Worm (Caenorhabditis elegans) whole organism, young adult: ENCODE data around the gene F59F5.7.

Experiments used
- atf-7 ChIP-seq: sonication (generic microtip); optimal IDR thresholded peaks from 2 replicates; lab custom pipeline; 2017; ENCODE audit warnings: mild to moderate bottlenecking, missing genetic modification characterization, missing compliant biosample characterization
- die-1 ChIP-seq: sonication (generic microtip); optimal IDR thresholded peaks from 2 replicates; lab custom pipeline; 2016; ENCODE audit warnings: missing genotype, mild to moderate bottlenecking, missing genetic modification characterization, missing compliant biosample characterization
- mcd-1 ChIP-seq: fragments of 200-800 bp; sonication (Bioruptor generic); IDR thresholded peaks from 2 replicates; pipeline ENCODE4 v1.3.6; 2022; ENCODE audit warnings: missing genetic modification reagents, missing genetic modification characterization, missing compliant biosample characterization
- ztf-25 ChIP-seq: fragments of 200-800 bp; sonication (Bioruptor generic); IDR thresholded peaks from 2 replicates; pipeline ENCODE4 v1.3.6; 2022; ENCODE audit warnings: missing genetic modification reagents, missing genetic modification characterization, missing compliant biosample characterization
- ztf-26 ChIP-seq: sonication (generic microtip); optimal IDR thresholded peaks from 2 replicates; lab custom pipeline; 2017; ENCODE audit warnings: missing genetic modification characterization, missing compliant biosample characterization

F59F5.7 gene

DNA sequence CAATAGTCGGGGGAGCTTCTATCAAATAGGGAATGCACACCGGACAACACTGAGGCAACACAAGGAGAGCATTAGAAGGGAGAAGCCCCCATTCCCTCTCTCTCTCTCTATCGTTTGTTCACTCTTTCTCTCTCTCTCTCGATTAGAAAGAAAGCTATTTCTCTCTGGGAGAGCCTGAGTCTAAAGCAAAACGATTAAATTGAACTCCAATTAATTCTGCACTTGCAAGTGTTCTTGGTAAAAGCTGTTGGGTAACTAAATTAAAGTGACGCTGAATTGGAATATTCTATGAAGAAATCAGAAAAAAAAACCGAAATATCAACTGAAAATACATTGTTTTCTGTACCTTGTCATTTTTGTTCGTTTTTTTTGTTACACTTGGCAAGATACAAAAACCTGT is 56.7 kb downstream of the F59F5.7 start:
- TF ChIP-seq mcd-1 (GFP tag; lab: Robert Waterston, UW) (no peak), die-1 (tag; lab: Kevin White, UChicago) (no peak), ztf-26 (tag; lab: Kevin White, UChicago) (no peak), atf-7 (tag; lab: Kevin White, UChicago) (no peak), ztf-25 (GFP tag; lab: Robert Waterston, UW) (no peak)
